Worm (Caenorhabditis elegans) whole organism, young adult: ENCODE measurements around the gene Y47D3A.1.

Source experiments
- nhr-120 ChIP-seq: fragments of 200-800 bp; sonication (Bioruptor generic); IDR thresholded peaks from 2 replicates; pipeline ENCODE4 v1.3.6; 2022; ENCODE audit warnings: missing genetic modification characterization, missing compliant biosample characterization
- repo-1 ChIP-seq: sonication (generic microtip); optimal IDR thresholded peaks from 2 replicates; lab custom pipeline; 2017; ENCODE audit warnings: mild to moderate bottlenecking, missing genetic modification characterization, missing compliant biosample characterization
- unc-62 ChIP-seq: fragments of 150-350 bp; optimal IDR thresholded peaks from 2 replicates; lab custom pipeline; 2014; ENCODE audit warnings: missing biosample characterization, missing genetic modification reagents, missing genetic modification characterization
- ztf-22 ChIP-seq: fragments of 200-800 bp; sonication (Bioruptor generic); optimal IDR thresholded peaks from 2 replicates; lab custom pipeline; 2018; ENCODE audit warnings: mild to moderate bottlenecking, missing genetic modification characterization, moderate library complexity, missing compliant biosample characterization

DNA sequence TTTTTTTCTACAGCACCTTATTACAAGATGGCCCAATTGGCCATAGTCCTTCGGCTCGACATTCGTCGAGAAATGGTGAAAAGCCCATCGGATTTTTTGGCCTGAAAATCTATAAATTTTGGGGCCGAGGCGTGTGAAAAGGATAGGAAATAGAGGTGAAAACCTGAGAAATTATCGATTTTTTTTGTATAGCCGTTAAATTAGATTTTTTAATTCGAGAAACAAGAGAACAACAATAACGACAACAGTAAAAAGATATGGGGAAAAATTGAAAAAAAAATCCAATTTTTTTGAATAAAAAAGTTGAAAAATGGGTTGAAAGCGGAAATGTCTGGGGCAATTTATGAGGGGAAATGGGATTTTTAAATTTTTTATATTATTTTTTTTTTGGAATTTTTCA, 41.8 kb downstream of the Y47D3A.1 start, which contains the start of gene hmt-1:
- TF ChIP-seq unc-62 (GFP tag; lab: Kevin White, UChicago) (no peak), nhr-120 (GFP tag; lab: Robert Waterston, UW) (no peak), ztf-22 (GFP tag; lab: Kevin White, UChicago) (no peak), repo-1 (tag; lab: Kevin White, UChicago) (no peak)
